Fruit fly (Drosophila melanogaster): ENCODE results near the gene alpha4GT1.

alpha4GT1 gene

DNA sequence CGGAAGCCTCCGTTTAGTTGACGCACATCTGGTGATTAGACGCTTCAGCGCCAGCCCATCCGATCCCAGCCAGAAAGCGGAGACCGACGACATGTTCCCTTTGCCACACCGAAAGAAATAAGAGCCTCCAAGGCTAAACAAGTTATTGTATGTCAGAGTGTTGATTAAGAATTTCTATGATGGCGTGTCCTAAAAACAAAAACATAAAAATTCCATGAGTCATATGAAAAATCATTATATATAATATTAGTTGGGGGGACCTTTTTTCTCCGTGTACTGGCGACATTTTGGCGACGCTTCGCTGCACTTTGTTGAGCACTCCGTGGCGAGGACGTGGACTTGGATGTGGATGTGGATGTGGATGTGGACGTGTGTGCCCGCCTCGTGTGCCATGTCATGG lies 10.2 kb downstream of the alpha4GT1 start (continued):
- TF ChIP-seq pan (optimal IDR thresholded peaks at IDR 0.05) (no peak), pan (GFP tag; optimal IDR thresholded peaks at IDR 0.05 in 1 of 2, IDR thresholded peaks at IDR 0.05 in 1 of 2) (peak in 1 of 2 experiments; percentile 27), CG10979 (tag; optimal IDR thresholded peaks at IDR 0.05) (peak; percentile 57), CG17328 (GFP tag; IDR thresholded peaks at IDR 0.05) (peak; percentile 45; the same call in 1 of the 2 replicates), CG2129 (GFP tag; IDR thresholded peaks at IDR 0.05; ENCODE audit: partially characterized antibody) (no peak), CG6791 (GFP tag; IDR thresholded peaks at IDR 0.05; ENCODE audit: partially characterized antibody) (no peak), ttk (GFP tag; IDR thresholded peaks at IDR 0.05) (0 out of 2 replicates have a peak, but pooled peaks have one; percentile 23), H15 (GFP tag; IDR thresholded peaks at IDR 0.05) (0 out of 3 replicates have a peak, but pooled peaks have one; percentile 42), slp2 (GFP tag; optimal IDR thresholded peaks at IDR 0.05) (no peak), Drgx (GFP tag; IDR thresholded peaks at IDR 0.05) (peak; percentile 76), CG10209 (GFP tag; optimal IDR thresholded peaks at IDR 0.05) (peak; percentile 22), CG8944 (GFP tag; optimal IDR thresholded peaks at IDR 0.05) (no peak), CG10959 (GFP tag; IDR thresholded peaks at IDR 0.05) (0 out of 2 replicates have a peak, but pooled peaks have one; percentile 7), CG10565 (GFP tag; optimal IDR thresholded peaks at IDR 0.05) (no peak), CG2712 (tag; optimal IDR thresholded peaks at IDR 0.05) (peak; percentile 53), sima (GFP tag; optimal IDR thresholded peaks at IDR 0.05) (no peak), CG17829 (tag; optimal IDR thresholded peaks at IDR 0.05) (peak; percentile 53), Rfx (GFP tag; IDR thresholded peaks at IDR 0.05) (peak; percentile 47), H2.0 (GFP tag; IDR thresholded peaks at IDR 0.05) (no peak; the same call in 1 of the 2 replicates), tin (GFP tag; optimal IDR thresholded peaks at IDR 0.05) (peak; percentile 34), CG1529 (GFP tag; optimal IDR thresholded peaks at IDR 0.05) (peak; percentile 6), cg (GFP tag; optimal IDR thresholded peaks at IDR 0.05) (no peak), Bdp1 (GFP tag; optimal IDR thresholded peaks at IDR 0.05) (no peak), gce (GFP tag; IDR thresholded peaks at IDR 0.05) (0 out of 3 replicates have a peak, but pooled peaks have one; percentile 29), Sox102F (GFP tag; optimal IDR thresholded peaks at IDR 0.05) (peak; percentile 64), Xrp1 (GFP tag; IDR thresholded peaks at IDR 0.05) (peak; percentile 58; the same call in 1 of the 2 replicates), CG3407 (GFP tag; optimal IDR thresholded peaks at IDR 0.05) (no peak), lilli (GFP tag; optimal IDR thresholded peaks at IDR 0.05) (peak; percentile 9), ara (GFP tag; IDR thresholded peaks at IDR 0.05) (peak; percentile 48), CG6654 (GFP tag; optimal IDR thresholded peaks at IDR 0.05) (no peak), ken (GFP tag; IDR thresholded peaks at IDR 0.05) (peak; percentile 38; the same call in 1 of the 3 replicates), row (GFP tag; IDR thresholded peaks at IDR 0.05) (peak; percentile 51; the same call in 2 of the 3 replicates), pfk (GFP tag; optimal IDR thresholded peaks at IDR 0.05) (no peak), gcm (GFP tag; optimal IDR thresholded peaks at IDR 0.05) (no peak), CG14441 (GFP tag; IDR thresholded peaks at IDR 0.05) (peak; percentile 23; the same call in 1 of the 2 replicates), gfzf (GFP tag; optimal IDR thresholded peaks at IDR 0.05) (no peak), bcd (GFP tag; optimal IDR thresholded peaks at IDR 0.05) (peak; percentile 29), ci (GFP tag; IDR thresholded peaks at IDR 0.05) (peak; percentile 65; the same call in 1 of the 3 replicates), CG8290 (GFP tag; optimal IDR thresholded peaks at IDR 0.05) (no peak), CG8290 (tag; optimal IDR thresholded peaks at IDR 0.05) (no peak), CG9797 (GFP tag; optimal IDR thresholded peaks at IDR 0.05) (no peak), CG10267 (tag; optimal IDR thresholded peaks at IDR 0.05) (peak; percentile 13), Sry-β (GFP tag; optimal IDR thresholded peaks at IDR 0.05) (no peak), Hmx (GFP tag; optimal IDR thresholded peaks at IDR 0.05) (no peak), CG5245 (GFP tag; optimal IDR thresholded peaks at IDR 0.05) (peak; percentile 37), CG14667 (GFP tag; IDR thresholded peaks at IDR 0.05) (no peak), Oli (tag; optimal IDR thresholded peaks at IDR 0.05) (peak; percentile 43), kah (GFP tag; optimal IDR thresholded peaks at IDR 0.05) (no peak), CG10366 (GFP tag; IDR thresholded peaks at IDR 0.05) (peak; percentile 14; the same call in 1 of the 2 replicates), CG31441 (GFP tag; IDR thresholded peaks at IDR 0.05) (peak; percentile 45), HLH54F (GFP tag; optimal IDR thresholded peaks at IDR 0.05) (no peak), az2 (GFP tag; optimal IDR thresholded peaks at IDR 0.05) (peak; percentile 13)

Measured in whole organism, embryonic.